Fruit fly (Drosophila melanogaster): ENCODE results near the gene plh.
A peak's percentile ranks its signal among the peaks of the same experiment; 100 is the strongest.

- no peak for TF ChIP-seq CG17806 (tag; optimal IDR thresholded peaks at IDR 0.05)
- TF ChIP-seq CG32121 (GFP tag; IDR thresholded peaks at IDR 0.05), result no peak
- TF ChIP-seq rn (GFP tag; IDR thresholded peaks at IDR 0.05), result no peak
- TF ChIP-seq D1 (tag; optimal IDR thresholded peaks at IDR 0.05), result no peak
- TF ChIP-seq CG8301 (tag; optimal IDR thresholded peaks at IDR 0.05), result no peak
- no peak for TF ChIP-seq CG34367 (tag; optimal IDR thresholded peaks at IDR 0.05)
- peak; percentile 32 for TF ChIP-seq CG14655 (GFP tag; optimal IDR thresholded peaks at IDR 0.05)
- TF ChIP-seq CG8159 (tag; optimal IDR thresholded peaks at IDR 0.05), result no peak
- TF ChIP-seq EcR (GFP tag; optimal IDR thresholded peaks at IDR 0.05), result no peak
- TF ChIP-seq CG12605 (GFP tag; IDR thresholded peaks at IDR 0.05), result no peak
- no peak for TF ChIP-seq CG10348 (GFP tag; IDR thresholded peaks at IDR 0.05)
- no peak for TF ChIP-seq gl (tag; optimal IDR thresholded peaks at IDR 0.05)
- no peak for TF ChIP-seq fd96Ca (GFP tag; IDR thresholded peaks at IDR 0.05)
- TF ChIP-seq CG9948 (tag; optimal IDR thresholded peaks at IDR 0.05), result no peak
Observed at dm6 chr3R:5010981-5011617, at the start of gene plh.
